Fruit fly (Drosophila melanogaster) whole organism: ENCODE results near the gene CG1416.

Source experiments
- CG8478 ChIP-seq: fragments of >200 bp; optimal IDR thresholded peaks from 2 replicates; lab custom pipeline; 2018; ENCODE audit warnings: inconsistent platforms
- Dll ChIP-seq: fragments of >200 bp; optimal IDR thresholded peaks from 2 replicates; lab custom pipeline; 2017
- EcR ChIP-seq, 2 experiments: fragments of >200 bp; optimal IDR thresholded peaks; 2 replicates each; lab custom pipeline; 2017; ENCODE audit warnings: missing biosample characterization in 2 of 2, missing genetic modification characterization in 2 of 2, missing genetic modification reagents in 2 of 2
- pan ChIP-seq: fragments of >200 bp; optimal IDR thresholded peaks from 2 replicates; lab custom pipeline; 2017
- psq ChIP-seq: fragments of >200 bp; optimal IDR thresholded peaks from 2 replicates; lab custom pipeline; 2017

- TF ChIP-seq pan (lab: Kevin White, UChicago) (no peak), psq (lab: Kevin White, UChicago) (no peak), CG8478 (no peak), Dll (lab: Kevin White, UChicago) (no peak), EcR (GFP tag; optimal IDR thresholded peaks at IDR 0.05; lab: Kevin White, UChicago) (no peak)
Measured at dm6 chr2L:21789456-21790065, 31.8 kb downstream of the CG1416 start.
